Worm (Caenorhabditis elegans): ENCODE data around the gene him-10.
A peak's percentile ranks its signal among the peaks of the same experiment; 100 is the strongest.

ce11 chrIII:5842920-5843319 lies 39.9 kb downstream of the him-10 start:
- TF ChIP-seq nhr-28 (tag; optimal IDR thresholded peaks at IDR 0.05) (no peak), pha-4 (tag; optimal IDR thresholded peaks at IDR 0.05) (peak; percentile 60), hmg-11 (tag; optimal IDR thresholded peaks at IDR 0.05) (peak; percentile 7), nhr-237 (tag; optimal IDR thresholded peaks at IDR 0.05) (no peak), nhr-76 (tag; optimal IDR thresholded peaks at IDR 0.05) (no peak), tbx-2 (tag; optimal IDR thresholded peaks at IDR 0.05) (no peak), unc-62 (GFP tag; optimal IDR thresholded peaks at IDR 0.05) (no peak), nfya-1 (tag; optimal IDR thresholded peaks at IDR 0.05; ENCODE audit: insufficient read depth) (peak; percentile 23), ceh-82 (tag; optimal IDR thresholded peaks at IDR 0.05) (no peak), zag-1 (tag; optimal IDR thresholded peaks at IDR 0.05) (no peak)

Measured in whole organism, L3 larva.